Worm (Caenorhabditis elegans) whole organism, L4 larva: Measurements from ENCODE around the gene Y41E3.6.

Source experiments
- fkh-10 ChIP-seq: fragments of 150-350 bp; optimal IDR thresholded peaks from 2 replicates; lab custom pipeline; 2014; ENCODE audit warnings: missing biosample characterization, missing genetic modification reagents, missing genetic modification characterization
- pha-4 ChIP-seq, 2 experiments: fragments of 150-350 bp in 1 of 2; fragments of 200-800 bp in 1 of 2; sonication (Bioruptor generic) in 1 of 2; IDR thresholded peaks in 1 of 2; optimal IDR thresholded peaks in 1 of 2; 2 replicates each; pipeline versions ENCODE4 v1.3.6 to Lab custom; 2014 to 2022; ENCODE audit warnings: missing genetic modification characterization in 2 of 2, missing genetic modification reagents in 2 of 2, missing biosample characterization in 1 of 2, missing compliant biosample characterization in 1 of 2
- tra-1 ChIP-seq: fragments of 200-800 bp; sonication (Bioruptor generic); IDR thresholded peaks from 2 replicates; pipeline ENCODE4 v1.3.6; 2022; ENCODE audit warnings: missing genetic modification reagents, missing genetic modification characterization, missing compliant biosample characterization
- vab-7 ChIP-seq: fragments of 200-800 bp; sonication (Bioruptor generic); IDR thresholded peaks from 2 replicates; pipeline ENCODE4 v1.3.6; 2022; ENCODE audit warnings: missing genetic modification reagents, missing genetic modification characterization, missing compliant biosample characterization

- TF ChIP-seq pha-4 (GFP tag; IDR thresholded peaks at IDR 0.05; lab: Robert Waterston, UW): no peak
- TF ChIP-seq pha-4 (tag; optimal IDR thresholded peaks at IDR 0.05; lab: Kevin White, UChicago): no peak
- TF ChIP-seq vab-7: no peak
- TF ChIP-seq tra-1 (GFP tag; lab: Robert Waterston, UW): no peak
- no peak for TF ChIP-seq fkh-10 (GFP tag; lab: Kevin White, UChicago)
Measured at ce11 chrIV:14985019-14985418, 21.6 kb upstream of the Y41E3.6 start.
